Worm (Caenorhabditis elegans): ENCODE data around the gene trm-2A.

trm-2A gene

DNA sequence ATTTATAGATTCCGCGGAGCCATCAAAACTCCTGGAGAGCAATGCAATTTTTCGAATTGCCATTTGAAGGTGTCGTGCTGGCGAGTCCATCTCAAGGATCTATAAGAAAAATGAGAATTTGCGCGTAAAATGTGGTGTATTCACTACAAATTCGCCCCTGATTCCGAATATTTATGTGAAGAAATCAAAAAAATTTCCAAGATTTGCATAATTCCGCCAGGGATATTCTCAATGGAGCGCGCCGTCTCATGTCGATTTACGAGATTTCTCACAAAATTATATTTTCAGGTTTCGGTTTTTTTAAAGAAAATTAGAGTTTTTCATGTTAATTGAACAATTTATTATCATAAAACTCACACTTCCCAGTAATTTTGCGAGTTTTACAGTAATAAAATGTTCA is 45.0 kb downstream of the trm-2A start, which contains the start of gene Y50D4C.6:
Y50D4C.6 (minus strand) TSS at position 101 of the 400 bp plus-strand sequence.
- TF ChIP-seq syd-9 (tag; optimal IDR thresholded peaks at IDR 0.05) (no peak), ceh-6 (GFP tag; optimal IDR thresholded peaks at IDR 0.05) (no peak), elt-2 (tag; optimal IDR thresholded peaks at IDR 0.05) (no peak), unc-55 (GFP tag; optimal IDR thresholded peaks at IDR 0.05) (no peak), ceh-22 (tag; optimal IDR thresholded peaks at IDR 0.05) (no peak), F13H6.1 (tag; optimal IDR thresholded peaks at IDR 0.05) (no peak), pag-3 (tag; optimal IDR thresholded peaks at IDR 0.05; ENCODE audit: borderline replicate concordance) (no peak), T23F11.4 (GFP tag; optimal IDR thresholded peaks at IDR 0.05) (no peak), nfya-1 (tag; optimal IDR thresholded peaks at IDR 0.05) (no peak), ref-2 (tag; optimal IDR thresholded peaks at IDR 0.05) (no peak), unc-86 (tag; optimal IDR thresholded peaks at IDR 0.05) (no peak), unc-3 (GFP tag; conservative IDR thresholded peaks at IDR 0.05) (no peak), unc-3 (tag; optimal IDR thresholded peaks at IDR 0.05) (no peak), ceh-14 (tag; optimal IDR thresholded peaks at IDR 0.05) (no peak), unc-42 (tag; optimal IDR thresholded peaks at IDR 0.05) (no peak), mec-3 (tag; optimal IDR thresholded peaks at IDR 0.05; ENCODE audit: borderline replicate concordance) (no peak), pha-4 (tag; optimal IDR thresholded peaks at IDR 0.05) (no peak), ztf-16 (tag; optimal IDR thresholded peaks at IDR 0.05) (no peak), hlh-13 (GFP tag; optimal IDR thresholded peaks at IDR 0.05) (no peak), gmeb-2 (tag; optimal IDR thresholded peaks at IDR 0.05) (no peak), eyg-1 (tag; optimal IDR thresholded peaks at IDR 0.05) (no peak)

Measured in whole organism, late embryonic.